Worm (Caenorhabditis elegans): ENCODE data around the gene M01H9.10.

Gene M01H9.10

ce11 chrIV:4445711-4446290 is 34.1 kb downstream of the M01H9.10 start, which contains the start of the genes wapl-1 and htz-1 (continued):
- TF ChIP-seq ama-1 (optimal IDR thresholded peaks at IDR 0.05) (no peak), ama-1 (GFP tag; optimal IDR thresholded peaks at IDR 0.05) (no peak), hsf-1 (GFP tag; IDR thresholded peaks at IDR 0.05) (peak; percentile 85), F49E8.2 (tag; optimal IDR thresholded peaks at IDR 0.05; ENCODE audit: insufficient read depth) (peak; percentile 78), lin-40 (tag; optimal IDR thresholded peaks at IDR 0.05) (peak; percentile 93), Y79H2A.3 (GFP tag; conservative IDR thresholded peaks at IDR 0.05) (peak; percentile 70; the same call in 1 of the 2 replicates), ztf-22 (GFP tag; optimal IDR thresholded peaks at IDR 0.05) (no peak), mxl-1 (tag; optimal IDR thresholded peaks at IDR 0.05) (no peak), hlh-26 (GFP tag; conservative IDR thresholded peaks at IDR 0.05) (no peak), Y53G8AR.9 (GFP tag; conservative IDR thresholded peaks at IDR 0.05) (peak; percentile 88), ceh-27 (GFP tag; optimal IDR thresholded peaks at IDR 0.05) (peak; percentile 94), F57C9.4 (tag; optimal IDR thresholded peaks at IDR 0.05) (peak; percentile 25), madf-8 (GFP tag; conservative IDR thresholded peaks at IDR 0.05) (peak; percentile 84), nhr-179 (tag; optimal IDR thresholded peaks at IDR 0.05) (no peak), C17E4.6 (GFP tag; IDR thresholded peaks at IDR 0.05) (peak; percentile 82; the same call in 1 of the 2 replicates), egrh-3 (GFP tag; IDR thresholded peaks at IDR 0.05) (peak; percentile 43; the same call in 1 of the 2 replicates), ceh-58 (GFP tag; IDR thresholded peaks at IDR 0.05) (no peak), ztf-6 (GFP tag; IDR thresholded peaks at IDR 0.05) (no peak; the same call in 1 of the 2 replicates), let-526 (GFP tag; IDR thresholded peaks at IDR 0.05) (peak; percentile 20; the same call in 1 of the 2 replicates), Y56A3A.18 (GFP tag; IDR thresholded peaks at IDR 0.05) (peak; percentile 60; the same call in 1 of the 2 replicates), ccch-3 (GFP tag; optimal IDR thresholded peaks at IDR 0.05) (no peak), tbp1 (GFP tag; optimal IDR thresholded peaks at IDR 0.05) (peak; percentile 76), ztf-25 (GFP tag; IDR thresholded peaks at IDR 0.05) (peak; percentile 66; the same call in 1 of the 2 replicates), madf-3 (GFP tag; IDR thresholded peaks at IDR 0.05) (peak; percentile 92), F52B5.7 (tag; optimal IDR thresholded peaks at IDR 0.05) (peak; percentile 50), ztf-18 (tag; optimal IDR thresholded peaks at IDR 0.05) (peak; percentile 79), pha-4 (tag; optimal IDR thresholded peaks at IDR 0.05) (peak; percentile 88), T26A5.8 (tag; optimal IDR thresholded peaks at IDR 0.05) (no peak), hrde-1 (tag; optimal IDR thresholded peaks at IDR 0.05; ENCODE audit: borderline replicate concordance) (no peak), lin-54 (GFP tag; optimal IDR thresholded peaks at IDR 0.05) (peak; percentile 95), dpl-1 (GFP tag; optimal IDR thresholded peaks at IDR 0.05) (peak; percentile 89), F57A8.1 (GFP tag; optimal IDR thresholded peaks at IDR 0.05) (no peak), attf-3 (GFP tag; conservative IDR thresholded peaks at IDR 0.05) (peak; percentile 67), unc-62 (GFP tag; optimal IDR thresholded peaks at IDR 0.05) (peak; percentile 21), B0035.1 (tag; optimal IDR thresholded peaks at IDR 0.05) (no peak), nhr-80 (tag; optimal IDR thresholded peaks at IDR 0.05) (peak; percentile 67)

- TF ChIP-seq egl-18 (GFP tag; IDR thresholded peaks at IDR 0.05) (no peak), xnd-1 (tag; optimal IDR thresholded peaks at IDR 0.05) (no peak), lag-1 (GFP tag; IDR thresholded peaks at IDR 0.05) (no peak), lir-1 (GFP tag; conservative IDR thresholded peaks at IDR 0.05) (no peak), die-1 (tag; optimal IDR thresholded peaks at IDR 0.05) (no peak), mes-4 (tag; optimal IDR thresholded peaks at IDR 0.05) (no peak), nhr-80 (tag; optimal IDR thresholded peaks at IDR 0.05) (no peak)
These were observed 38.9 kb downstream of the M01H9.10 start, which contains the start of gene fbxb-75 for ce11 chrIV:4441077-4441476. TSS of gene fbxb-75 (minus strand) at chrIV:4441177.
